Fruit fly (Drosophila melanogaster) whole organism, embryonic: Measurements from ENCODE around the gene CG31381.

Experiments
- Asciz ChIP-seq: fragments of 200-800 bp; sonication (Bioruptor generic); optimal IDR thresholded peaks from 2 replicates; lab custom pipeline; 2017; ENCODE audit warnings: missing biosample characterization, mild to moderate bottlenecking, missing genetic modification characterization, missing genetic modification reagents
- Bdp1 ChIP-seq: fragments of 200-800 bp; sonication (Bioruptor generic); optimal IDR thresholded peaks from 3 replicates; lab custom pipeline; 2016; ENCODE audit warnings: missing biosample characterization, missing genetic modification characterization
- Blimp-1 ChIP-seq: fragments of 200-800 bp; sonication (Bioruptor generic); optimal IDR thresholded peaks from 3 replicates; lab custom pipeline; 2018; ENCODE audit warnings: missing biosample characterization, missing genetic modification characterization, mild to moderate bottlenecking, moderate library complexity, missing genetic modification reagents
- CG10209 ChIP-seq: fragments of 200-800 bp; sonication (Bioruptor generic); optimal IDR thresholded peaks from 3 replicates; lab custom pipeline; 2017; ENCODE audit warnings: missing biosample characterization, mild to moderate bottlenecking, missing genetic modification characterization, missing genetic modification reagents
- CG10654 ChIP-seq: fragments of 200-800 bp; sonication (Bioruptor generic); optimal IDR thresholded peaks from 2 replicates; lab custom pipeline; 2016; ENCODE audit warnings: missing biosample characterization, missing genetic modification characterization
- CG10979 ChIP-seq: fragments of 200-800 bp; sonication (Bioruptor generic); optimal IDR thresholded peaks from 2 replicates; lab custom pipeline; 2018; ENCODE audit warnings: missing biosample characterization, mild to moderate bottlenecking, missing genetic modification characterization, moderate library complexity
- CG11695 ChIP-seq: fragments of 200-800 bp; sonication (Bioruptor generic); IDR thresholded peaks from 3 replicates; pipeline ENCODE4 v1.3.6; 2022; ENCODE audit warnings: missing biosample characterization, missing genetic modification characterization
- CG12391 ChIP-seq: fragments of 200-800 bp; sonication (Bioruptor generic); optimal IDR thresholded peaks from 3 replicates; lab custom pipeline; 2018; ENCODE audit warnings: missing biosample characterization, mild to moderate bottlenecking, missing genetic modification characterization, moderate library complexity
- CG18764 ChIP-seq: fragments of 200-800 bp; sonication (Bioruptor generic); optimal IDR thresholded peaks from 3 replicates; lab custom pipeline; 2016; ENCODE audit warnings: missing biosample characterization, missing genetic modification characterization
- CG2129 ChIP-seq: fragments of 200-800 bp; sonication (Bioruptor generic); IDR thresholded peaks from 2 replicates; pipeline ENCODE4 v1.3.6; 2022; ENCODE audit warnings: missing biosample characterization, missing genetic modification characterization; ENCODE audit not compliant: partially characterized antibody
- CG31441 ChIP-seq: fragments of 200-800 bp; sonication (Bioruptor generic); IDR thresholded peaks from 2 replicates; pipeline ENCODE4 v1.3.6; 2022; ENCODE audit warnings: missing biosample characterization, missing genetic modification characterization
- CG33557 ChIP-seq: fragments of 200-800 bp; sonication (Bioruptor generic); optimal IDR thresholded peaks from 2 replicates; lab custom pipeline; 2019; ENCODE audit warnings: missing biosample characterization, mild to moderate bottlenecking, missing genetic modification characterization, moderate library complexity
- CG34422 ChIP-seq: fragments of 200-800 bp; sonication (Bioruptor generic); IDR thresholded peaks from 3 replicates; pipeline ENCODE4 v1.3.6; 2022; ENCODE audit warnings: missing biosample characterization, missing genetic modification characterization
- CG4424 ChIP-seq: fragments of 200-800 bp; sonication (Bioruptor generic); optimal IDR thresholded peaks from 3 replicates; lab custom pipeline; 2016; ENCODE audit warnings: missing biosample characterization, missing genetic modification characterization
- CG4707 ChIP-seq: fragments of 200-800 bp; sonication (Bioruptor generic); optimal IDR thresholded peaks from 2 replicates; lab custom pipeline; 2018; ENCODE audit warnings: missing biosample characterization, mild to moderate bottlenecking, missing genetic modification characterization, moderate library complexity
- CG5953 ChIP-seq: fragments of 200-800 bp; sonication (Bioruptor generic); IDR thresholded peaks from 2 replicates; pipeline ENCODE4 v1.3.6; 2022; ENCODE audit warnings: missing biosample characterization, missing genetic modification characterization
- CG6689 ChIP-seq: fragments of 200-800 bp; sonication (Bioruptor generic); IDR thresholded peaks from 2 replicates; pipeline ENCODE4 v1.3.6; 2022; ENCODE audit warnings: missing biosample characterization, missing genetic modification characterization
- CG7372 ChIP-seq: fragments of 200-800 bp; sonication (Bioruptor generic); IDR thresholded peaks from 2 replicates; pipeline ENCODE4 v1.3.6; 2022; ENCODE audit warnings: missing biosample characterization, missing genetic modification characterization
- CG8765 ChIP-seq: fragments of 200-800 bp; sonication (Bioruptor generic); IDR thresholded peaks from 2 replicates; pipeline ENCODE4 v1.3.6; 2022; ENCODE audit warnings: missing biosample characterization, missing genetic modification characterization
- CG8924 ChIP-seq: fragments of 200-800 bp; optimal IDR thresholded peaks from 3 replicates; lab custom pipeline; 2019; ENCODE audit warnings: missing biosample characterization, mild to moderate bottlenecking, missing genetic modification characterization, moderate library complexity
- Drgx ChIP-seq: fragments of 200-800 bp; sonication (Bioruptor generic); IDR thresholded peaks from 2 replicates; pipeline ENCODE4 v1.3.6; 2022; ENCODE audit warnings: missing biosample characterization, missing genetic modification characterization
- ERR ChIP-seq: fragments of 200-800 bp; sonication (Bioruptor generic); optimal IDR thresholded peaks from 2 replicates; lab custom pipeline; 2016; ENCODE audit warnings: missing biosample characterization, missing genetic modification characterization
- Hey ChIP-seq: fragments of 200-800 bp; sonication (Bioruptor generic); optimal IDR thresholded peaks from 3 replicates; lab custom pipeline; 2018; ENCODE audit warnings: missing biosample characterization, mild to moderate bottlenecking, missing genetic modification characterization
- Lpt ChIP-seq: fragments of >200 bp; optimal IDR thresholded peaks from 2 replicates; lab custom pipeline; 2018; ENCODE audit warnings: missing biosample characterization, missing genetic modification characterization
- Meics ChIP-seq: fragments of 200-800 bp; sonication (Bioruptor generic); optimal IDR thresholded peaks from 2 replicates; lab custom pipeline; 2017; ENCODE audit warnings: missing biosample characterization, mild to moderate bottlenecking, missing genetic modification characterization
- Opbp ChIP-seq: fragments of 200-800 bp; sonication (Bioruptor generic); IDR thresholded peaks from 3 replicates; pipeline ENCODE4 v1.3.6; 2022; ENCODE audit warnings: missing biosample characterization, missing genetic modification characterization; ENCODE audit not compliant: partially characterized antibody
- PHDP ChIP-seq: fragments of 200-800 bp; sonication (Bioruptor generic); optimal IDR thresholded peaks from 3 replicates; lab custom pipeline; 2018; ENCODE audit warnings: missing biosample characterization, mild to moderate bottlenecking, missing genetic modification characterization, moderate library complexity
- Sox100B ChIP-seq: fragments of 200-800 bp; sonication (Bioruptor generic); optimal IDR thresholded peaks from 3 replicates; lab custom pipeline; 2018; ENCODE audit warnings: missing biosample characterization, mild to moderate bottlenecking, missing genetic modification characterization
- Xrp1 ChIP-seq: fragments of 200-800 bp; sonication (Bioruptor generic); IDR thresholded peaks from 2 replicates; pipeline ENCODE4 v1.3.6; 2022; ENCODE audit warnings: missing biosample characterization, missing genetic modification characterization
- chinmo ChIP-seq: fragments of 200-800 bp; sonication (Bioruptor generic); IDR thresholded peaks from 4 replicates; pipeline ENCODE4 v1.3.6; 2022; ENCODE audit warnings: missing biosample characterization, missing genetic modification characterization; ENCODE audit not compliant: partially characterized antibody
- ci ChIP-seq: fragments of 200-800 bp; sonication (Bioruptor generic); IDR thresholded peaks from 3 replicates; pipeline ENCODE4 v1.3.6; 2022; ENCODE audit warnings: missing biosample characterization, missing genetic modification characterization
- emc ChIP-seq: fragments of 200-800 bp; sonication (Bioruptor generic); optimal IDR thresholded peaks from 2 replicates; lab custom pipeline; 2016; ENCODE audit warnings: missing biosample characterization, missing genetic modification characterization
- exex ChIP-seq: fragments of 200-800 bp; sonication (Bioruptor generic); optimal IDR thresholded peaks from 4 replicates; lab custom pipeline; 2018; ENCODE audit warnings: missing biosample characterization, mild to moderate bottlenecking, missing genetic modification characterization, moderate library complexity
- fd3F ChIP-seq: fragments of 200-800 bp; sonication (Bioruptor generic); optimal IDR thresholded peaks from 2 replicates; lab custom pipeline; 2018; ENCODE audit warnings: missing biosample characterization, mild to moderate bottlenecking, missing genetic modification characterization, moderate library complexity
- hkb ChIP-seq, 2 experiments: fragments of 200-800 bp in 1 of 2; fragments of >200 bp in 1 of 2; sonication (Bioruptor generic) in 1 of 2; IDR thresholded peaks in 1 of 2; optimal IDR thresholded peaks in 1 of 2; 2 replicates each; pipeline versions ENCODE4 v1.3.6 to Lab custom; 2017 to 2022; ENCODE audit warnings: missing biosample characterization in 1 of 2, missing genetic modification characterization in 1 of 2
- kay ChIP-seq: fragments of 200-800 bp; sonication (Bioruptor generic); optimal IDR thresholded peaks from 2 replicates; lab custom pipeline; 2016; ENCODE audit warnings: missing biosample characterization, missing genetic modification characterization
- lab ChIP-seq: fragments of 200-800 bp; sonication (Bioruptor generic); optimal IDR thresholded peaks from 3 replicates; lab custom pipeline; 2017; ENCODE audit warnings: missing biosample characterization, missing genetic modification characterization, mild to moderate bottlenecking, moderate library complexity, missing genetic modification reagents
- lmd ChIP-seq: fragments of 200-800 bp; sonication (Bioruptor generic); IDR thresholded peaks from 2 replicates; pipeline ENCODE4 v1.3.6; 2022; ENCODE audit warnings: missing biosample characterization, missing genetic modification characterization
- nmo ChIP-seq: fragments of 200-800 bp; sonication (Bioruptor generic); optimal IDR thresholded peaks from 2 replicates; lab custom pipeline; 2018; ENCODE audit warnings: missing biosample characterization, mild to moderate bottlenecking, missing genetic modification characterization, moderate library complexity
- nom ChIP-seq: fragments of 200-800 bp; sonication (Bioruptor generic); optimal IDR thresholded peaks from 2 replicates; lab custom pipeline; 2017; ENCODE audit warnings: missing biosample characterization, missing genetic modification characterization, mild to moderate bottlenecking, moderate library complexity, missing genetic modification reagents
- otp ChIP-seq: fragments of 200-800 bp; sonication (Bioruptor generic); IDR thresholded peaks from 3 replicates; pipeline ENCODE4, ENCODE4 v1.3.6; 2022; ENCODE audit warnings: missing biosample characterization, missing genetic modification characterization
- pita ChIP-seq: fragments of 200-800 bp; sonication (Bioruptor generic); optimal IDR thresholded peaks from 2 replicates; lab custom pipeline; 2017; ENCODE audit warnings: missing biosample characterization, mild to moderate bottlenecking, missing genetic modification characterization
- run ChIP-seq: fragments of 200-800 bp; sonication (Bioruptor generic); optimal IDR thresholded peaks from 3 replicates; lab custom pipeline; 2018; ENCODE audit warnings: missing biosample characterization, mild to moderate bottlenecking, missing genetic modification characterization
- sens ChIP-seq: fragments of 200-800 bp; sonication (Bioruptor generic); peaks from one replicate; lab custom pipeline; 2016; ENCODE audit warnings: missing biosample characterization, missing genetic modification characterization

CG31381 gene

dm6 chr3R:24905959-24906634 is 29.3 kb downstream of the CG31381 start, which contains the start of gene CG13643 (continued):
- TF ChIP-seq CG12391 (tag; lab: Kevin White, UChicago) (peak; percentile 37), Blimp-1 (GFP tag; lab: Kevin White, UChicago) (peak; percentile 64), Sox100B (GFP tag; lab: Kevin White, UChicago) (peak; percentile 68), CG4424 (GFP tag; lab: Kevin White, UChicago) (no peak), Asciz (GFP tag; lab: Kevin White, UChicago) (peak; percentile 11), otp (GFP tag; lab: Robert Waterston, UW) (no peak), CG5953 (GFP tag; lab: Robert Waterston, UW) (no peak), run (tag; lab: Kevin White, UChicago) (peak; percentile 13), Bdp1 (no peak), CG8924 (peak; percentile 30), lmd (GFP tag; lab: Robert Waterston, UW) (peak; percentile 15; the same call in 1 of the 2 replicates), Meics (GFP tag; lab: Kevin White, UChicago) (peak; percentile 53), hkb (optimal IDR thresholded peaks at IDR 0.05; lab: Kevin White, UChicago) (no peak), hkb (GFP tag; IDR thresholded peaks at IDR 0.05; lab: Robert Waterston, UW) (0 out of 2 replicates have a peak, but pooled peaks have one; percentile 34), fd3F (GFP tag; lab: Kevin White, UChicago) (peak; percentile 11), ERR (no peak), CG31441 (GFP tag; lab: Robert Waterston, UW) (peak; percentile 55; the same call in 1 of the 2 replicates), CG7372 (GFP tag; lab: Robert Waterston, UW) (peak; percentile 80), nmo (GFP tag; lab: Kevin White, UChicago) (peak; percentile 45), CG10209 (GFP tag; lab: Kevin White, UChicago) (peak; percentile 34), CG4707 (GFP tag; lab: Kevin White, UChicago) (no peak), Lpt (GFP tag; lab: Kevin White, UChicago) (no peak), lab (GFP tag; lab: Kevin White, UChicago) (peak; percentile 52), CG6689 (GFP tag; lab: Robert Waterston, UW) (0 out of 2 replicates have a peak, but pooled peaks have one; percentile 13), ci (GFP tag; lab: Robert Waterston, UW) (no peak), CG33557 (GFP tag; lab: Kevin White, UChicago) (no peak), PHDP (tag; lab: Kevin White, UChicago) (no peak)

- TF ChIP-seq Drgx (GFP tag; lab: Robert Waterston, UW) = peak; percentile 46; the same call in 1 of the 2 replicates
- peak; percentile 35 for TF ChIP-seq sens (GFP tag; lab: Kevin White, UChicago)
- no peak for TF ChIP-seq Opbp (GFP tag; lab: Robert Waterston, UW)
- TF ChIP-seq Xrp1 (GFP tag; lab: Robert Waterston, UW) = no peak
- TF ChIP-seq CG7372 (GFP tag; lab: Robert Waterston, UW) = 0 out of 2 replicates have a peak, but pooled peaks have one; percentile 1
Observed at dm6 chr3R:24906648-24907047, 29.8 kb downstream of the CG31381 start.

- TF ChIP-seq Drgx (GFP tag; lab: Robert Waterston, UW) = peak; percentile 28; the same call in 1 of the 2 replicates
- no peak for TF ChIP-seq Hey (tag; lab: Kevin White, UChicago)
- no peak for TF ChIP-seq CG11695
- TF ChIP-seq, all 482 proteins: peak for 1
Observed at dm6 chr3R:24908034-24908433, 31.2 kb downstream of the CG31381 start.

dm6 chr3R:24910097-24910496 is 33.3 kb downstream of the CG31381 start:
- TF ChIP-seq exex (no peak), sens (GFP tag; lab: Kevin White, UChicago) (peak; percentile 17), CG2129 (GFP tag; lab: Robert Waterston, UW) (no peak), chinmo (GFP tag; lab: Robert Waterston, UW) (no peak), nom (GFP tag; lab: Kevin White, UChicago) (no peak), kay (no peak), CG10654 (GFP tag; lab: Kevin White, UChicago) (no peak), CG10979 (no peak), CG18764 (GFP tag; lab: Kevin White, UChicago) (no peak), emc (GFP tag; lab: Kevin White, UChicago) (no peak), CG8765 (no peak), CG34422 (GFP tag; lab: Robert Waterston, UW) (no peak), pita (GFP tag; lab: Kevin White, UChicago) (no peak)
